Worm (Caenorhabditis elegans): ENCODE results near the gene polq-1.

ce11 chrIII:5814098-5814497, 11.1 kb upstream of the polq-1 start:
- TF ChIP-seq ceh-82 (tag; optimal IDR thresholded peaks at IDR 0.05) (no peak), lin-13 (GFP tag; optimal IDR thresholded peaks at IDR 0.05) (no peak)
